Worm (Caenorhabditis elegans) whole organism, L1 larva: ENCODE results near the gene nduf-11.

ENCODE experiments used
- C16A3.4 ChIP-seq: fragments of 150-350 bp; optimal IDR thresholded peaks from 2 replicates; lab custom pipeline; 2014; ENCODE audit warnings: missing biosample characterization, missing genetic modification characterization
- C34B4.2 ChIP-seq: sonication (generic microtip); optimal IDR thresholded peaks from 2 replicates; lab custom pipeline; 2017; ENCODE audit warnings: mild to moderate bottlenecking, missing genetic modification characterization, missing compliant biosample characterization
- F16B12.6 ChIP-seq: fragments of 150-350 bp; optimal IDR thresholded peaks from 2 replicates; lab custom pipeline; 2014; ENCODE audit warnings: missing biosample characterization, missing genetic modification characterization
- Y116A8C.19 ChIP-seq: sonication (generic microtip); optimal IDR thresholded peaks from 2 replicates; lab custom pipeline; 2016; ENCODE audit warnings: missing compliant biosample characterization, missing genetic modification characterization, borderline replicate concordance
- aha-1 ChIP-seq: fragments of 150-350 bp; optimal IDR thresholded peaks from 2 replicates; lab custom pipeline; 2014; ENCODE audit warnings: missing biosample characterization, missing genetic modification characterization
- alr-1 ChIP-seq: fragments of 200-800 bp; sonication (Bioruptor generic); optimal IDR thresholded peaks from 2 replicates; lab custom pipeline; 2018; ENCODE audit warnings: borderline replicate concordance, mild to moderate bottlenecking, missing genetic modification characterization, missing compliant biosample characterization
- ama-1 ChIP-seq: fragments of 150-350 bp; optimal IDR thresholded peaks from 2 replicates; lab custom pipeline; 2014
- blmp-1 ChIP-seq: fragments of 150-350 bp; optimal IDR thresholded peaks from 2 replicates; lab custom pipeline; 2014; ENCODE audit warnings: missing biosample characterization, missing genetic modification characterization
- ceh-63 ChIP-seq: fragments of 200-800 bp; sonication (Bioruptor generic); optimal IDR thresholded peaks from 2 replicates; lab custom pipeline; 2018; ENCODE audit warnings: mild to moderate bottlenecking, missing genetic modification characterization, missing compliant biosample characterization
- ceh-8 ChIP-seq: fragments of 200-800 bp; sonication (Bioruptor generic); optimal IDR thresholded peaks from 2 replicates; lab custom pipeline; 2018; ENCODE audit warnings: mild to moderate bottlenecking, missing genetic modification characterization, moderate library complexity, missing compliant biosample characterization
- ceh-82 ChIP-seq, 3 experiments: fragments of 150-350 bp in 1 of 3; sonication (generic microtip) in 2 of 3; optimal IDR thresholded peaks; 2 replicates each; lab custom pipeline; 2014 to 2017; ENCODE audit warnings: missing biosample characterization in 3 of 3, missing genetic modification characterization in 3 of 3
- ceh-88 ChIP-seq: fragments of 200-800 bp; sonication (Bioruptor generic); IDR thresholded peaks from 2 replicates; pipeline ENCODE4 v1.3.6; 2022; ENCODE audit warnings: missing genetic modification characterization, missing compliant biosample characterization
- ceh-90 ChIP-seq: sonication (generic microtip); optimal IDR thresholded peaks from 2 replicates; lab custom pipeline; 2016; ENCODE audit warnings: missing genetic modification characterization, missing compliant biosample characterization
- dpl-1 ChIP-seq, 3 experiments: fragments of 150-350 bp in 2 of 3; sonication (generic microtip) in 1 of 3; optimal IDR thresholded peaks; 2 replicates each; lab custom pipeline; 2014 to 2017; ENCODE audit warnings: missing biosample characterization in 3 of 3, missing genetic modification characterization in 3 of 3, missing genetic modification reagents in 3 of 3
- efl-1 ChIP-seq, 4 experiments: fragments of 150-350 bp; optimal IDR thresholded peaks in 3 of 4; peaks in 1 of 4; 1 replicate in 1 of 4; 2 replicates in 3 of 4; lab custom pipeline; 2014; ENCODE audit warnings: missing biosample characterization in 2 of 4, missing genetic modification characterization in 2 of 4, missing genetic modification reagents in 2 of 4
- efl-3 ChIP-seq: fragments of 200-800 bp; sonication (Bioruptor generic); optimal IDR thresholded peaks from 2 replicates; lab custom pipeline; 2018; ENCODE audit warnings: mild to moderate bottlenecking, missing genetic modification characterization, missing compliant biosample characterization
- egl-13 ChIP-seq: sonication (generic microtip); optimal IDR thresholded peaks from 2 replicates; lab custom pipeline; 2016; ENCODE audit warnings: missing genotype, missing genetic modification reagents, missing genetic modification characterization, missing compliant biosample characterization
- egl-27 ChIP-seq, 2 experiments: fragments of 150-350 bp in 1 of 2; sonication (generic microtip); optimal IDR thresholded peaks; 3 replicates each; lab custom pipeline; 2017 to 2018; ENCODE audit warnings: missing biosample characterization in 2 of 2, missing genetic modification characterization in 2 of 2, missing genetic modification reagents in 2 of 2
- elt-2 ChIP-seq: sonication (generic microtip); optimal IDR thresholded peaks from 2 replicates; lab custom pipeline; 2016; ENCODE audit warnings: missing genetic modification characterization, mild to moderate bottlenecking, inconsistent platforms, missing compliant biosample characterization, missing genetic modification reagents
- fkh-10 ChIP-seq: sonication (generic microtip); optimal IDR thresholded peaks from 2 replicates; lab custom pipeline; 2017; ENCODE audit warnings: missing biosample characterization, missing genetic modification reagents, missing genetic modification characterization
- fkh-8 ChIP-seq: sonication (generic microtip); optimal IDR thresholded peaks from 2 replicates; lab custom pipeline; 2016; ENCODE audit warnings: mild to moderate bottlenecking, missing genetic modification characterization, missing compliant biosample characterization
- jun-1 ChIP-seq: fragments of 150-350 bp; optimal IDR thresholded peaks from 2 replicates; lab custom pipeline; 2014; ENCODE audit warnings: missing biosample characterization, missing genetic modification reagents, missing genetic modification characterization
- lin-14 ChIP-seq: fragments of 200-800 bp; sonication (Bioruptor generic); optimal IDR thresholded peaks from 2 replicates; lab custom pipeline; 2018; ENCODE audit warnings: mild to moderate bottlenecking, missing genetic modification characterization, moderate library complexity, missing compliant biosample characterization
- lin-15B ChIP-seq: fragments of 150-350 bp; sonication (generic microtip); optimal IDR thresholded peaks from 3 replicates; lab custom pipeline; 2014; ENCODE audit warnings: missing biosample characterization, missing genetic modification characterization
- lin-35 ChIP-seq, 2 experiments: fragments of 150-350 bp; optimal IDR thresholded peaks; 2 replicates each; lab custom pipeline; 2014; ENCODE audit warnings: missing biosample characterization in 2 of 2, missing genetic modification characterization in 2 of 2, missing genetic modification reagents in 2 of 2
- lin-39 ChIP-seq: fragments of 150-350 bp; optimal IDR thresholded peaks from 2 replicates; lab custom pipeline; 2014; ENCODE audit warnings: missing biosample characterization, missing genetic modification reagents, missing genetic modification characterization
- lir-3 ChIP-seq: sonication (generic microtip); optimal IDR thresholded peaks from 2 replicates; lab custom pipeline; 2016; ENCODE audit warnings: mild to moderate bottlenecking, missing genetic modification characterization, moderate library complexity, missing compliant biosample characterization; ENCODE audit not compliant: poor library complexity
- lsy-2 ChIP-seq, 2 experiments: fragments of 150-350 bp; optimal IDR thresholded peaks; 2 replicates each; lab custom pipeline; 2014; ENCODE audit warnings: missing biosample characterization in 2 of 2, missing genetic modification characterization in 2 of 2
- mdl-1 ChIP-seq, 2 experiments: fragments of 150-350 bp; optimal IDR thresholded peaks; 2 replicates each; lab custom pipeline; 2014 to 2017; ENCODE audit warnings: missing biosample characterization in 2 of 2, missing genetic modification characterization in 2 of 2, inconsistent platforms in 1 of 2
- mep-1 ChIP-seq: fragments of 150-350 bp; optimal IDR thresholded peaks from 2 replicates; lab custom pipeline; 2014; ENCODE audit warnings: missing biosample characterization, missing genetic modification characterization
- nhr-12 ChIP-seq: sonication (generic microtip); optimal IDR thresholded peaks from 2 replicates; lab custom pipeline; 2017; ENCODE audit warnings: missing biosample characterization, missing genetic modification characterization
- nhr-20 ChIP-seq: sonication (generic microtip); optimal IDR thresholded peaks from 2 replicates; lab custom pipeline; 2016; ENCODE audit warnings: mild to moderate bottlenecking, missing genetic modification characterization, missing compliant biosample characterization
- nhr-47 ChIP-seq: sonication (generic microtip); optimal IDR thresholded peaks from 2 replicates; lab custom pipeline; 2016; ENCODE audit warnings: mild to moderate bottlenecking, missing genetic modification characterization, moderate library complexity, missing compliant biosample characterization
- nhr-71 ChIP-seq: sonication (generic microtip); optimal IDR thresholded peaks from 2 replicates; lab custom pipeline; 2016; ENCODE audit warnings: mild to moderate bottlenecking, missing genetic modification characterization, moderate library complexity, missing compliant biosample characterization
- nhr-76 ChIP-seq: sonication (generic microtip); optimal IDR thresholded peaks from 2 replicates; lab custom pipeline; 2017; ENCODE audit warnings: missing biosample characterization, missing genetic modification characterization
- nhr-85 ChIP-seq: sonication (generic microtip); peaks from one replicate; lab custom pipeline; 2016; ENCODE audit warnings: missing genetic modification characterization, inconsistent platforms, missing compliant biosample characterization
- nhr-90 ChIP-seq: sonication (generic microtip); optimal IDR thresholded peaks from 2 replicates; lab custom pipeline; 2016; ENCODE audit warnings: mild to moderate bottlenecking, missing genetic modification characterization, missing compliant biosample characterization; ENCODE audit not compliant: poor library complexity
- pag-3 ChIP-seq: sonication (generic microtip); optimal IDR thresholded peaks from 2 replicates; lab custom pipeline; 2017; ENCODE audit warnings: missing genetic modification characterization, mild to moderate bottlenecking, missing compliant biosample characterization, antibody characterized with exemption, borderline replicate concordance; ENCODE audit not compliant: insufficient read depth
- pax-3 ChIP-seq: fragments of 200-800 bp; sonication (Bioruptor generic); optimal IDR thresholded peaks from 2 replicates; lab custom pipeline; 2018; ENCODE audit warnings: mild to moderate bottlenecking, missing genetic modification characterization, moderate library complexity, missing compliant biosample characterization
- skn-1 ChIP-seq: fragments of 150-350 bp; optimal IDR thresholded peaks from 2 replicates; lab custom pipeline; 2014; ENCODE audit warnings: missing biosample characterization, missing genetic modification characterization
- snpc-4 ChIP-seq: fragments of 150-350 bp; optimal IDR thresholded peaks from 2 replicates; lab custom pipeline; 2014; ENCODE audit warnings: missing biosample characterization, missing genetic modification characterization
- snu-23 ChIP-seq: sonication (generic microtip); optimal IDR thresholded peaks from 2 replicates; lab custom pipeline; 2016; ENCODE audit warnings: missing genetic modification characterization, missing compliant biosample characterization
- sptf-1 ChIP-seq: fragments of 150-350 bp; optimal IDR thresholded peaks from 2 replicates; lab custom pipeline; 2014; ENCODE audit warnings: missing biosample characterization, missing genetic modification characterization
- sup-37 ChIP-seq: fragments of 200-800 bp; sonication (Bioruptor generic); optimal IDR thresholded peaks from 2 replicates; lab custom pipeline; 2018; ENCODE audit warnings: mild to moderate bottlenecking, missing genetic modification characterization, missing compliant biosample characterization
- swsn-7 ChIP-seq: sonication (generic microtip); optimal IDR thresholded peaks from 2 replicates; lab custom pipeline; 2016; ENCODE audit warnings: missing genetic modification characterization, missing compliant biosample characterization
- unc-62 ChIP-seq: fragments of 150-350 bp; optimal IDR thresholded peaks from 2 replicates; lab custom pipeline; 2014; ENCODE audit warnings: missing biosample characterization, missing genetic modification reagents, missing genetic modification characterization
- unc-86 ChIP-seq: sonication (generic microtip); optimal IDR thresholded peaks from 2 replicates; lab custom pipeline; 2016; ENCODE audit warnings: missing genetic modification characterization, missing compliant biosample characterization
- unc-98 ChIP-seq: fragments of 200-800 bp; sonication (Bioruptor generic); IDR thresholded peaks from 2 replicates; pipeline ENCODE4 v1.3.6; 2022; ENCODE audit warnings: missing genetic modification characterization, missing compliant biosample characterization
- xbp-1 ChIP-seq: sonication (generic microtip); optimal IDR thresholded peaks from 2 replicates; lab custom pipeline; 2016; ENCODE audit warnings: missing genetic modification characterization, missing compliant biosample characterization
- zag-1 ChIP-seq: fragments of 150-350 bp; optimal IDR thresholded peaks from 2 replicates; lab custom pipeline; 2014; ENCODE audit warnings: missing biosample characterization, missing genetic modification characterization
- ztf-11 ChIP-seq, 2 experiments: sonication (generic microtip); optimal IDR thresholded peaks; 2 replicates each; lab custom pipeline; 2016 to 2017; ENCODE audit warnings: missing genetic modification characterization in 2 of 2, missing biosample characterization in 1 of 2, missing compliant biosample characterization in 1 of 2
- ztf-4 ChIP-seq: fragments of 150-350 bp; optimal IDR thresholded peaks from 2 replicates; lab custom pipeline; 2014; ENCODE audit warnings: missing biosample characterization, missing genetic modification characterization

Gene nduf-11

ce11 chrII:11376598-11377108 is 31.2 kb upstream of the nduf-11 start:
- TF ChIP-seq unc-98 (GFP tag; lab: Robert Waterston, UW) (no peak), xbp-1 (tag; lab: Kevin White, UChicago) (no peak), nhr-47 (peak; percentile 68), C34B4.2 (tag; lab: Kevin White, UChicago) (no peak), nhr-12 (tag; lab: Kevin White, UChicago) (no peak), nhr-90 (peak; percentile 69), alr-1 (tag; lab: Kevin White, UChicago) (no peak), skn-1 (no peak), ama-1 (lab: Kevin White, UChicago) (peak; percentile 82), snu-23 (peak; percentile 32), elt-2 (peak; percentile 62), lin-14 (GFP tag; lab: Kevin White, UChicago) (peak; percentile 66), dpl-1 (GFP tag; optimal IDR thresholded peaks at IDR 0.05; lab: Kevin White, UChicago) (peak in 2 of 3 experiments; percentile 17 to 35), snpc-4 (tag; lab: Kevin White, UChicago) (peak; percentile 96), ceh-8 (no peak), lin-39 (tag; lab: Kevin White, UChicago) (peak; percentile 34), unc-62 (GFP tag; lab: Kevin White, UChicago) (no peak), F16B12.6 (tag; lab: Kevin White, UChicago) (no peak), ceh-82 (tag; optimal IDR thresholded peaks at IDR 0.05; lab: Kevin White, UChicago) (no peak), nhr-20 (tag; lab: Kevin White, UChicago) (peak; percentile 52), nhr-76 (tag; lab: Kevin White, UChicago) (no peak), lir-3 (tag; lab: Kevin White, UChicago) (no peak), pax-3 (no peak), pag-3 (tag; lab: Kevin White, UChicago) (no peak), unc-86 (tag; lab: Kevin White, UChicago) (no peak), ztf-4 (tag; lab: Kevin White, UChicago) (peak; percentile 44), nhr-71 (tag; lab: Kevin White, UChicago) (peak; percentile 69), lin-15B (tag; lab: Kevin White, UChicago) (peak; percentile 13), zag-1 (tag; lab: Kevin White, UChicago) (no peak), ceh-90 (tag; lab: Kevin White, UChicago) (no peak), Y116A8C.19 (tag; lab: Kevin White, UChicago) (no peak), ztf-11 (tag; optimal IDR thresholded peaks at IDR 0.05; lab: Kevin White, UChicago) (no peak), efl-1 (optimal IDR thresholded peaks at IDR 0.05; lab: Kevin White, UChicago) (peak; percentile 2 to 54), efl-1 (GFP tag; optimal IDR thresholded peaks at IDR 0.05 in 1 of 2; lab: Kevin White, UChicago) (peak in 1 of 2 experiments; percentile 56), mdl-1 (tag; optimal IDR thresholded peaks at IDR 0.05; lab: Kevin White, UChicago) (no peak), egl-27 (tag; optimal IDR thresholded peaks at IDR 0.05; lab: Kevin White, UChicago) (no peak), efl-3 (GFP tag; lab: Kevin White, UChicago) (no peak), C16A3.4 (tag; lab: Kevin White, UChicago) (no peak), fkh-10 (no peak), jun-1 (no peak), ceh-63 (GFP tag; lab: Kevin White, UChicago) (no peak), lin-35 (GFP tag; optimal IDR thresholded peaks at IDR 0.05; lab: Kevin White, UChicago) (no peak), ceh-88 (GFP tag; lab: Robert Waterston, UW) (no peak), egl-13 (tag; lab: Kevin White, UChicago) (no peak), lsy-2 (tag; optimal IDR thresholded peaks at IDR 0.05; lab: Kevin White, UChicago) (peak in 1 of 2 experiments; percentile 14), swsn-7 (peak; percentile 42), fkh-8 (tag; lab: Kevin White, UChicago) (no peak), sptf-1 (tag; lab: Kevin White, UChicago) (no peak), sup-37 (GFP tag; lab: Kevin White, UChicago) (peak; percentile 36), nhr-85 (tag; lab: Kevin White, UChicago) (peak; percentile 88), aha-1 (tag; lab: Kevin White, UChicago) (no peak), blmp-1 (tag; lab: Kevin White, UChicago) (no peak), mep-1 (tag; lab: Kevin White, UChicago) (no peak)
